Worm (Caenorhabditis elegans) whole organism, L2 larva: ENCODE results near the gene idpc-3.

ENCODE experiments used
- blmp-1 ChIP-seq: sonication (generic microtip); optimal IDR thresholded peaks from 2 replicates; lab custom pipeline; 2017; ENCODE audit warnings: missing genetic modification characterization, mild to moderate bottlenecking, missing compliant biosample characterization, antibody characterized with exemption, moderate library complexity; ENCODE audit not compliant: insufficient read depth
- ceh-82 ChIP-seq: fragments of 150-350 bp; optimal IDR thresholded peaks from 2 replicates; lab custom pipeline; 2014; ENCODE audit warnings: missing biosample characterization, missing genetic modification characterization
- egl-27 ChIP-seq: sonication (generic microtip); optimal IDR thresholded peaks from 3 replicates; lab custom pipeline; 2017; ENCODE audit warnings: missing biosample characterization, missing genetic modification reagents, missing genetic modification characterization
- elt-1 ChIP-seq: fragments of 150-350 bp; optimal IDR thresholded peaks from 2 replicates; lab custom pipeline; 2014; ENCODE audit warnings: missing biosample characterization, missing genetic modification characterization
- lsy-2 ChIP-seq, 2 experiments: fragments of 150-350 bp in 1 of 2; sonication (generic microtip) in 1 of 2; optimal IDR thresholded peaks; 2 replicates each; lab custom pipeline; 2014 to 2017; ENCODE audit warnings: missing biosample characterization in 2 of 2, missing genetic modification characterization in 2 of 2
- nhr-25 ChIP-seq: fragments of 150-350 bp; sonication (generic microtip); optimal IDR thresholded peaks from 3 replicates; lab custom pipeline; 2014; ENCODE audit warnings: missing biosample characterization, missing genetic modification characterization
- skn-1 ChIP-seq: sonication (generic microtip); optimal IDR thresholded peaks from 2 replicates; lab custom pipeline; 2017; ENCODE audit warnings: missing biosample characterization, missing genetic modification characterization
- unc-62 ChIP-seq: fragments of 150-350 bp; optimal IDR thresholded peaks from 2 replicates; lab custom pipeline; 2014; ENCODE audit warnings: missing biosample characterization, missing genetic modification reagents, missing genetic modification characterization
- zag-1 ChIP-seq: fragments of 150-350 bp; optimal IDR thresholded peaks from 2 replicates; lab custom pipeline; 2014; ENCODE audit warnings: missing biosample characterization, missing genetic modification characterization

- no peak for TF ChIP-seq nhr-25
- no peak for TF ChIP-seq skn-1
- no peak for TF ChIP-seq elt-1 (tag; lab: Kevin White, UChicago)
- no peak for TF ChIP-seq blmp-1 (tag; lab: Kevin White, UChicago)
- no peak for TF ChIP-seq unc-62 (GFP tag; lab: Kevin White, UChicago)
- no peak for TF ChIP-seq egl-27 (tag; lab: Kevin White, UChicago)
- no peak for TF ChIP-seq lsy-2 (tag; optimal IDR thresholded peaks at IDR 0.05; lab: Kevin White, UChicago)
- no peak for TF ChIP-seq ceh-82 (tag; lab: Kevin White, UChicago)
- no peak for TF ChIP-seq zag-1
Observed at ce11 chrV:9618919-9619318, 10.1 kb downstream of the idpc-3 start, which contains the start of gene idpc-7.
